Worm (Caenorhabditis elegans) whole organism, L3 larva: ENCODE data around the gene haf-7.

ENCODE experiments used
- R02D3.7 ChIP-seq: fragments of 150-350 bp; optimal IDR thresholded peaks from 2 replicates; lab custom pipeline; 2014; ENCODE audit warnings: missing biosample characterization, missing genetic modification characterization
- ceh-28 ChIP-seq: fragments of 150-350 bp; optimal IDR thresholded peaks from 2 replicates; lab custom pipeline; 2014; ENCODE audit warnings: missing biosample characterization, missing genetic modification reagents, missing genetic modification characterization
- ceh-82 ChIP-seq: fragments of 150-350 bp; optimal IDR thresholded peaks from 2 replicates; lab custom pipeline; 2014; ENCODE audit warnings: missing biosample characterization, missing genetic modification characterization
- fkh-10 ChIP-seq: sonication (generic microtip); optimal IDR thresholded peaks from 2 replicates; lab custom pipeline; 2017; ENCODE audit warnings: missing biosample characterization, missing genetic modification reagents, missing genetic modification characterization
- fkh-2 ChIP-seq: fragments of 150-350 bp; optimal IDR thresholded peaks from 2 replicates; lab custom pipeline; 2014; ENCODE audit warnings: missing biosample characterization, missing genetic modification reagents, missing genetic modification characterization
- jun-1 ChIP-seq: fragments of 150-350 bp; optimal IDR thresholded peaks from 2 replicates; lab custom pipeline; 2014; ENCODE audit warnings: missing biosample characterization, missing genetic modification reagents, missing genetic modification characterization
- lin-39 ChIP-seq: fragments of 150-350 bp; optimal IDR thresholded peaks from 2 replicates; lab custom pipeline; 2018; ENCODE audit warnings: missing biosample characterization, missing genetic modification reagents, missing genetic modification characterization
- nhr-11 ChIP-seq: fragments of 150-350 bp; optimal IDR thresholded peaks from 2 replicates; lab custom pipeline; 2014; ENCODE audit warnings: missing biosample characterization, missing genetic modification characterization
- nhr-76 ChIP-seq: fragments of 150-350 bp; sonication (generic microtip); optimal IDR thresholded peaks from 5 replicates; lab custom pipeline; 2014; ENCODE audit warnings: missing biosample characterization, missing genetic modification characterization
- pha-4 ChIP-seq: fragments of 150-350 bp; optimal IDR thresholded peaks from 2 replicates; lab custom pipeline; 2014; ENCODE audit warnings: missing biosample characterization, missing genetic modification reagents, missing genetic modification characterization
- unc-62 ChIP-seq: fragments of 150-350 bp; sonication (generic microtip); optimal IDR thresholded peaks from 4 replicates; lab custom pipeline; 2014; ENCODE audit warnings: missing biosample characterization, missing genetic modification reagents, missing genetic modification characterization
- ztf-11 ChIP-seq: fragments of 150-350 bp; optimal IDR thresholded peaks from 2 replicates; lab custom pipeline; 2014; ENCODE audit warnings: missing biosample characterization, missing genetic modification characterization

- no peak for TF ChIP-seq fkh-10 (GFP tag; lab: Kevin White, UChicago)
- TF ChIP-seq pha-4: no peak
- no peak for TF ChIP-seq ceh-28 (tag; lab: Kevin White, UChicago)
- no peak for TF ChIP-seq jun-1
- no peak for TF ChIP-seq fkh-2
- no peak for TF ChIP-seq unc-62 (GFP tag; lab: Kevin White, UChicago)
- no peak for TF ChIP-seq ceh-82 (tag; lab: Kevin White, UChicago)
- TF ChIP-seq lin-39 (tag; lab: Kevin White, UChicago): no peak
- TF ChIP-seq nhr-11 (tag; lab: Kevin White, UChicago): no peak
- no peak for TF ChIP-seq R02D3.7
- no peak for TF ChIP-seq ztf-11 (tag; lab: Kevin White, UChicago)
- TF ChIP-seq nhr-76 (tag; lab: Kevin White, UChicago): no peak
These were observed 47.6 kb upstream of the haf-7 start for ce11 chrV:14725409-14725808.
